Fruit fly (Drosophila melanogaster) whole organism, prepupa: ENCODE data around the gene ATPsynCF6.

ENCODE experiments used
- Blimp-1 ChIP-seq: fragments of 200-800 bp; sonication (Bioruptor generic); optimal IDR thresholded peaks from 3 replicates; lab custom pipeline; 2017; ENCODE audit warnings: missing biosample characterization, missing genetic modification characterization, mild to moderate bottlenecking, moderate library complexity, missing genetic modification reagents
- CG10631 ChIP-seq: fragments of 200-800 bp; sonication (Bioruptor generic); optimal IDR thresholded peaks from 2 replicates; lab custom pipeline; 2016; ENCODE audit warnings: missing biosample characterization, missing genetic modification characterization
- CG11294 ChIP-seq: fragments of 200-800 bp; sonication (Bioruptor generic); IDR thresholded peaks from 2 replicates; pipeline ENCODE4 v1.3.6; 2022; ENCODE audit warnings: missing biosample characterization, missing genetic modification characterization
- CG11762 ChIP-seq: fragments of 200-800 bp; sonication (Bioruptor generic); optimal IDR thresholded peaks from 3 replicates; lab custom pipeline; 2016; ENCODE audit warnings: missing biosample characterization, missing genetic modification characterization; ENCODE audit not compliant: insufficient read depth
- CG15336 ChIP-seq: fragments of 200-800 bp; sonication (Bioruptor generic); IDR thresholded peaks from 2 replicates; pipeline ENCODE4 v1.3.6; 2022; ENCODE audit warnings: missing biosample characterization, missing genetic modification characterization
- CG1621 ChIP-seq: fragments of 200-800 bp; sonication (Bioruptor generic); optimal IDR thresholded peaks from 3 replicates; lab custom pipeline; 2018; ENCODE audit warnings: missing biosample characterization, mild to moderate bottlenecking, missing genetic modification characterization
- CG16779 ChIP-seq: fragments of 200-800 bp; sonication (Bioruptor generic); optimal IDR thresholded peaks from 3 replicates; lab custom pipeline; 2017; ENCODE audit warnings: missing biosample characterization, mild to moderate bottlenecking, missing genetic modification characterization
- CG3032 ChIP-seq: fragments of 200-800 bp; optimal IDR thresholded peaks from 2 replicates; lab custom pipeline; 2019; ENCODE audit warnings: missing biosample characterization, mild to moderate bottlenecking, missing genetic modification characterization, moderate library complexity
- CG32006 ChIP-seq: fragments of 200-800 bp; sonication (Bioruptor generic); optimal IDR thresholded peaks from 3 replicates; lab custom pipeline; 2017; ENCODE audit warnings: missing biosample characterization, mild to moderate bottlenecking, missing genetic modification characterization
- CG34406 ChIP-seq: fragments of 200-800 bp; sonication (Bioruptor generic); optimal IDR thresholded peaks from 3 replicates; lab custom pipeline; 2016; ENCODE audit warnings: missing biosample characterization, missing genetic modification characterization
- CG3919 ChIP-seq: fragments of 200-800 bp; sonication (Bioruptor generic); optimal IDR thresholded peaks from 3 replicates; lab custom pipeline; 2016; ENCODE audit warnings: missing biosample characterization, missing genetic modification characterization
- CG4318 ChIP-seq: fragments of 200-800 bp; sonication (Bioruptor generic); optimal IDR thresholded peaks from 3 replicates; lab custom pipeline; 2017; ENCODE audit warnings: missing biosample characterization, mild to moderate bottlenecking, missing genetic modification characterization
- CG6276 ChIP-seq: fragments of 200-800 bp; sonication (Bioruptor generic); optimal IDR thresholded peaks from 2 replicates; lab custom pipeline; 2017; ENCODE audit warnings: missing biosample characterization, mild to moderate bottlenecking, missing genetic modification characterization
- CG6792 ChIP-seq: fragments of 200-800 bp; sonication (Bioruptor generic); optimal IDR thresholded peaks from 3 replicates; lab custom pipeline; 2016; ENCODE audit warnings: missing biosample characterization, missing genetic modification characterization
- CG6808 ChIP-seq: fragments of 200-800 bp; sonication (Bioruptor generic); optimal IDR thresholded peaks from 3 replicates; lab custom pipeline; 2017; ENCODE audit warnings: missing biosample characterization, missing genetic modification characterization, mild to moderate bottlenecking, moderate library complexity, missing genetic modification reagents
- CG6854 ChIP-seq: fragments of 200-800 bp; sonication (Bioruptor generic); optimal IDR thresholded peaks from 2 replicates; lab custom pipeline; 2017; ENCODE audit warnings: missing biosample characterization, mild to moderate bottlenecking, missing genetic modification characterization
- CG7368 ChIP-seq: fragments of 200-800 bp; sonication (Bioruptor generic); optimal IDR thresholded peaks from 3 replicates; lab custom pipeline; 2016; ENCODE audit warnings: missing biosample characterization, missing genetic modification characterization
- CG8119 ChIP-seq: fragments of 200-800 bp; sonication (Bioruptor generic); IDR thresholded peaks from 3 replicates; pipeline ENCODE4 v1.3.6; 2022; ENCODE audit warnings: missing biosample characterization, missing genetic modification characterization
- CG8632 ChIP-seq: fragments of 200-800 bp; sonication (Bioruptor generic); optimal IDR thresholded peaks from 3 replicates; lab custom pipeline; 2016; ENCODE audit warnings: missing biosample characterization, missing genetic modification characterization
- CG9139 ChIP-seq: fragments of 200-800 bp; sonication (Bioruptor generic); optimal IDR thresholded peaks from 3 replicates; lab custom pipeline; 2017; ENCODE audit warnings: missing biosample characterization, mild to moderate bottlenecking, missing genetic modification characterization
- Eip75B ChIP-seq: fragments of 200-800 bp; sonication (Bioruptor generic); optimal IDR thresholded peaks from 3 replicates; lab custom pipeline; 2016; ENCODE audit warnings: missing biosample characterization, missing genetic modification characterization
- Ets21C ChIP-seq: fragments of 200-800 bp; sonication (Bioruptor generic); optimal IDR thresholded peaks from 3 replicates; lab custom pipeline; 2016; ENCODE audit warnings: missing biosample characterization, missing genetic modification characterization
- Ets96B ChIP-seq: fragments of 200-800 bp; optimal IDR thresholded peaks from 2 replicates; lab custom pipeline; 2019; ENCODE audit warnings: missing biosample characterization, mild to moderate bottlenecking, missing genetic modification characterization, moderate library complexity
- Hr39 ChIP-seq: fragments of 200-800 bp; sonication (Bioruptor generic); optimal IDR thresholded peaks from 2 replicates; lab custom pipeline; 2016; ENCODE audit warnings: missing biosample characterization, missing genetic modification characterization
- Hr4 ChIP-seq: fragments of 200-800 bp; sonication (Bioruptor generic); optimal IDR thresholded peaks from 3 replicates; lab custom pipeline; 2016; ENCODE audit warnings: missing biosample characterization, missing genetic modification characterization
- Lpt ChIP-seq: fragments of 200-800 bp; sonication (Bioruptor generic); optimal IDR thresholded peaks from 3 replicates; lab custom pipeline; 2016; ENCODE audit warnings: missing biosample characterization, missing genetic modification characterization
- Met ChIP-seq: fragments of 200-800 bp; sonication (Bioruptor generic); optimal IDR thresholded peaks from 3 replicates; lab custom pipeline; 2016; ENCODE audit warnings: missing biosample characterization, missing genetic modification characterization
- OdsH ChIP-seq: fragments of 200-800 bp; sonication (Bioruptor generic); optimal IDR thresholded peaks from 3 replicates; lab custom pipeline; 2016; ENCODE audit warnings: missing biosample characterization, missing genetic modification characterization
- Sox102F ChIP-seq: fragments of 200-800 bp; sonication (Bioruptor generic); optimal IDR thresholded peaks from 2 replicates; lab custom pipeline; 2016; ENCODE audit warnings: missing biosample characterization, mild to moderate bottlenecking, missing genetic modification characterization
- Sox14 ChIP-seq: fragments of 200-800 bp; sonication (Bioruptor generic); optimal IDR thresholded peaks from 3 replicates; lab custom pipeline; 2016; ENCODE audit warnings: missing biosample characterization, missing genetic modification characterization
- Sox15 ChIP-seq: fragments of 200-800 bp; sonication (Bioruptor generic); optimal IDR thresholded peaks from 3 replicates; lab custom pipeline; 2016; ENCODE audit warnings: missing biosample characterization, missing genetic modification characterization
- achi ChIP-seq: fragments of 200-800 bp; sonication (Bioruptor generic); optimal IDR thresholded peaks from 3 replicates; lab custom pipeline; 2016; ENCODE audit warnings: missing biosample characterization, missing genetic modification characterization
- acj6 ChIP-seq: fragments of 200-800 bp; sonication (Bioruptor generic); optimal IDR thresholded peaks from 3 replicates; lab custom pipeline; 2016; ENCODE audit warnings: missing biosample characterization, missing genetic modification characterization
- cyc ChIP-seq: fragments of 200-800 bp; sonication (Bioruptor generic); optimal IDR thresholded peaks from 3 replicates; lab custom pipeline; 2016; ENCODE audit warnings: missing biosample characterization, missing genetic modification characterization
- eg ChIP-seq: fragments of 200-800 bp; sonication (Bioruptor generic); IDR thresholded peaks from 3 replicates; pipeline ENCODE4 v1.3.6; 2022; ENCODE audit warnings: missing biosample characterization, missing genetic modification characterization
- esn ChIP-seq: fragments of 200-800 bp; sonication (Bioruptor generic); optimal IDR thresholded peaks from 2 replicates; lab custom pipeline; 2016; ENCODE audit warnings: missing biosample characterization, mild to moderate bottlenecking, missing genetic modification characterization, moderate library complexity
- fd85E ChIP-seq: fragments of 200-800 bp; sonication (Bioruptor generic); optimal IDR thresholded peaks from 3 replicates; lab custom pipeline; 2016; ENCODE audit warnings: missing biosample characterization, missing genetic modification characterization
- fkh ChIP-seq: fragments of 200-800 bp; sonication (Bioruptor generic); optimal IDR thresholded peaks from 3 replicates; lab custom pipeline; 2017; ENCODE audit warnings: missing biosample characterization, mild to moderate bottlenecking, missing genetic modification characterization, moderate library complexity
- lz ChIP-seq: fragments of 200-800 bp; sonication (Bioruptor generic); optimal IDR thresholded peaks from 3 replicates; lab custom pipeline; 2016; ENCODE audit warnings: missing biosample characterization, missing genetic modification characterization
- pdm3 ChIP-seq: fragments of 200-800 bp; sonication (Bioruptor generic); optimal IDR thresholded peaks from 3 replicates; lab custom pipeline; 2016; ENCODE audit warnings: missing biosample characterization, missing genetic modification characterization
- salr ChIP-seq, 2 experiments: fragments of 200-800 bp; sonication (Bioruptor generic); optimal IDR thresholded peaks; 3 replicates each; lab custom pipeline; 2016 to 2018; ENCODE audit warnings: missing biosample characterization in 2 of 2, missing genetic modification characterization in 2 of 2, mild to moderate bottlenecking in 1 of 2
- ss ChIP-seq, 2 experiments: fragments of 200-800 bp; sonication (Bioruptor generic); optimal IDR thresholded peaks; 2 replicates in 1 of 2; 3 replicates in 1 of 2; lab custom pipeline; 2017 to 2018; ENCODE audit warnings: mild to moderate bottlenecking in 2 of 2, missing biosample characterization in 2 of 2, missing genetic modification characterization in 2 of 2, moderate library complexity in 1 of 2
- svp ChIP-seq: fragments of 200-800 bp; sonication (Bioruptor generic); peaks from one replicate; lab custom pipeline; 2016; ENCODE audit warnings: missing biosample characterization, missing genetic modification characterization
- topi ChIP-seq: fragments of 200-800 bp; sonication (Bioruptor generic); optimal IDR thresholded peaks from 3 replicates; lab custom pipeline; 2016; ENCODE audit warnings: missing biosample characterization, missing genetic modification characterization

The ATPsynCF6 gene

DNA sequence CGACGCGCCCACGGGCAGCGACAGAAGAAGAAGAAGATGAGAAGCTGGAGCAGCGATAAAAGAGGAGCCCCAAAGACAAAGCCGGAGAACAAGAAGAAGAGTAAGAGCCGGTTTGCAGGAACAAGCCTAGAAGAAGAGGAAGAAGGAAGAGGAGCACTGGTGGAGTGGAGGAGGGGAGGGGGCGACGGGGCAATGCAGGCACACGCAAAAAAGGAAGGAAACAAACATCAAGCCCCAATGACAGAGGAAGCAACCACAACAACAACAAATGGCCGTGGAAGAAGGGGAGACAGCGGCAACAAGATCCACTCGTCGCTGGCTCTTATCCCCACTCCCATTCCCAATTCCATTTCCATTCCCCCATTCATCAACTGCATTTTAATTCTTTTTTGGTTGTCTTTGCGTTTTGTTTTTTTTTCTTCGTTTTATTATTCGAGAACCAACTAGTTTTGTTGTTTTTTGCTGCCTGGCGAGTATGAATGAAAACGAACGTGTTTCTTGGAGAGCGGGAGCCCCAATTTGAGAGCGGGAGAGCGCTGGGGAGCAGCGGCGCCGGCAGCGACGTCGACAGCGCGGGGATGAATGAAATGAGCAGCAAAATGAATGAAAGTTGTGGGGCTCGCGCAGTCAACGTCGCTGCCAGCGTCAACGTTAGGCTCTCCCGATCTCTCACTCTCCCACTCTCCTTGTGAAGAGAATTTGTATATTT, 21.7 kb downstream of the ATPsynCF6 start (continued):
- peak; percentile 87 for TF ChIP-seq CG11762
- TF ChIP-seq CG9139 (GFP tag; lab: Kevin White, UChicago): peak; percentile 99
- peak; percentile 86 for TF ChIP-seq achi (GFP tag; lab: Kevin White, UChicago)
- TF ChIP-seq CG6792: peak; percentile 46
- no peak for TF ChIP-seq fkh (GFP tag; lab: Kevin White, UChicago)
- TF ChIP-seq CG3032 (tag; lab: Kevin White, UChicago): peak; percentile 67
- TF ChIP-seq esn (GFP tag; lab: Kevin White, UChicago): no peak
- TF ChIP-seq CG8632 (GFP tag; lab: Kevin White, UChicago): peak; percentile 54
- TF ChIP-seq acj6 (GFP tag; lab: Kevin White, UChicago): peak; percentile 29
- peak; percentile 73 for TF ChIP-seq svp (GFP tag; lab: Kevin White, UChicago)
- TF ChIP-seq Hr4 (GFP tag; lab: Kevin White, UChicago): no peak
- peak; percentile 93 for TF ChIP-seq CG15336 (GFP tag; lab: Robert Waterston, UW)
- peak; percentile 61 for TF ChIP-seq Sox14 (GFP tag; lab: Kevin White, UChicago)
- peak; percentile 98 to 99 for TF ChIP-seq ss (GFP tag; optimal IDR thresholded peaks at IDR 0.05; lab: Kevin White, UChicago)
- TF ChIP-seq CG8119 (GFP tag; lab: Robert Waterston, UW): peak; percentile 95
- peak; percentile 61 for TF ChIP-seq CG34406 (GFP tag; lab: Kevin White, UChicago)
- TF ChIP-seq topi (GFP tag; lab: Kevin White, UChicago): peak; percentile 22
- TF ChIP-seq OdsH (GFP tag; lab: Kevin White, UChicago): peak; percentile 65
- TF ChIP-seq CG11294 (GFP tag; lab: Robert Waterston, UW): peak; percentile 61; the same call in 1 of the 2 replicates
- TF ChIP-seq CG1621 (tag; lab: Kevin White, UChicago): peak; percentile 96
- TF ChIP-seq CG3919 (GFP tag; lab: Kevin White, UChicago): peak; percentile 72
- TF ChIP-seq Met: peak; percentile 4
- peak; percentile 79 for TF ChIP-seq CG7368 (GFP tag; lab: Kevin White, UChicago)
- peak; percentile 96 for TF ChIP-seq CG6276 (GFP tag; lab: Kevin White, UChicago)

dm6 chr3R:23333334-23334035, 22.4 kb downstream of the ATPsynCF6 start:
- TF ChIP-seq CG6808 (GFP tag; lab: Kevin White, UChicago) (no peak), Blimp-1 (GFP tag; lab: Kevin White, UChicago) (no peak), acj6 (GFP tag; lab: Kevin White, UChicago) (peak; percentile 62), CG32006 (GFP tag; lab: Kevin White, UChicago) (peak; percentile 59), Hr39 (GFP tag; lab: Kevin White, UChicago) (peak; percentile 80), CG1621 (tag; lab: Kevin White, UChicago) (no peak), CG10631 (GFP tag; lab: Kevin White, UChicago) (peak; percentile 40), CG6792 (peak; percentile 34), esn (GFP tag; lab: Kevin White, UChicago) (peak; percentile 56), Ets96B (tag; lab: Kevin White, UChicago) (no peak), CG6276 (GFP tag; lab: Kevin White, UChicago) (peak; percentile 23), CG34406 (GFP tag; lab: Kevin White, UChicago) (peak; percentile 38), pdm3 (GFP tag; lab: Kevin White, UChicago) (peak; percentile 39), CG8632 (GFP tag; lab: Kevin White, UChicago) (peak; percentile 59), CG3032 (tag; lab: Kevin White, UChicago) (peak; percentile 46), fkh (GFP tag; lab: Kevin White, UChicago) (no peak), CG4318 (GFP tag; lab: Kevin White, UChicago) (peak; percentile 40), topi (GFP tag; lab: Kevin White, UChicago) (peak; percentile 64), OdsH (GFP tag; lab: Kevin White, UChicago) (peak; percentile 65), CG6854 (no peak), salr (GFP tag; optimal IDR thresholded peaks at IDR 0.05; lab: Kevin White, UChicago) (no peak), Hr4 (GFP tag; lab: Kevin White, UChicago) (peak; percentile 60), CG9139 (GFP tag; lab: Kevin White, UChicago) (no peak), svp (GFP tag; lab: Kevin White, UChicago) (peak; percentile 88), Lpt (no peak), Eip75B (peak; percentile 16), eg (GFP tag; lab: Robert Waterston, UW) (peak; percentile 46; the same call in 1 of the 3 replicates), ss (GFP tag; optimal IDR thresholded peaks at IDR 0.05; lab: Kevin White, UChicago) (no peak), Sox102F (GFP tag; lab: Kevin White, UChicago) (peak; percentile 71), Ets21C (peak; percentile 50), CG16779 (tag; lab: Kevin White, UChicago) (no peak), lz (peak; percentile 49), fd85E (GFP tag; lab: Kevin White, UChicago) (no peak), Sox14 (GFP tag; lab: Kevin White, UChicago) (peak; percentile 58), Sox15 (GFP tag; lab: Kevin White, UChicago) (peak; percentile 65), cyc (GFP tag; lab: Kevin White, UChicago) (peak; percentile 64), Met (peak; percentile 70)
